Worm (Caenorhabditis elegans) whole organism, L4 larva: ENCODE results near the gene srw-2.

Experiments used
- Y5F2A.4 ChIP-seq: fragments of 200-800 bp; sonication (Bioruptor generic); optimal IDR thresholded peaks from 2 replicates; lab custom pipeline; 2018; ENCODE audit warnings: mild to moderate bottlenecking, missing genetic modification characterization, missing compliant biosample characterization
- nhr-111 ChIP-seq: fragments of 200-800 bp; sonication (Bioruptor generic); optimal IDR thresholded peaks from 2 replicates; lab custom pipeline; 2018; ENCODE audit warnings: mild to moderate bottlenecking, missing genetic modification characterization, missing compliant biosample characterization

- TF ChIP-seq Y5F2A.4 (GFP tag; lab: Kevin White, UChicago) (no peak), nhr-111 (no peak)
These were observed 46.8 kb downstream of the srw-2 start, which contains the start of gene F37B4.10 for ce11 chrV:2877509-2877908.
